Worm (Caenorhabditis elegans): ENCODE measurements around the gene T16G1.7.

Gene T16G1.7

ce11 chrV:12949607-12950006 lies 14.7 kb upstream of the T16G1.7 start, which contains the start of gene T16G1.13:
T16G1.13 (plus strand) TSS chrV:12949907.
- no peak for TF ChIP-seq pax-3 (tag; optimal IDR thresholded peaks at IDR 0.05)
- TF ChIP-seq ceh-88 (GFP tag; IDR thresholded peaks at IDR 0.05) = no peak
- no peak for TF ChIP-seq lin-14 (GFP tag; optimal IDR thresholded peaks at IDR 0.05)
- no peak for TF ChIP-seq ceh-82 (tag; optimal IDR thresholded peaks at IDR 0.05)
- no peak for TF ChIP-seq ets-5 (GFP tag; IDR thresholded peaks at IDR 0.05)
- TF ChIP-seq nhr-76 (tag; optimal IDR thresholded peaks at IDR 0.05) = no peak
- no peak for TF ChIP-seq ceh-63 (GFP tag; optimal IDR thresholded peaks at IDR 0.05)
- TF ChIP-seq nhr-20 (tag; optimal IDR thresholded peaks at IDR 0.05) = no peak
- no peak for TF ChIP-seq nhr-11 (tag; optimal IDR thresholded peaks at IDR 0.05)

- TF ChIP-seq hlh-4 (tag; optimal IDR thresholded peaks at IDR 0.05) (no peak), nhr-85 (tag) (peak; percentile 62), ceh-90 (tag; optimal IDR thresholded peaks at IDR 0.05) (no peak)
These were observed 9.9 kb upstream of the T16G1.7 start, which contains the start of gene grl-2 for ce11 chrV:12944775-12945174. grl-2 (plus strand) TSS chrV:12945075.

DNA sequence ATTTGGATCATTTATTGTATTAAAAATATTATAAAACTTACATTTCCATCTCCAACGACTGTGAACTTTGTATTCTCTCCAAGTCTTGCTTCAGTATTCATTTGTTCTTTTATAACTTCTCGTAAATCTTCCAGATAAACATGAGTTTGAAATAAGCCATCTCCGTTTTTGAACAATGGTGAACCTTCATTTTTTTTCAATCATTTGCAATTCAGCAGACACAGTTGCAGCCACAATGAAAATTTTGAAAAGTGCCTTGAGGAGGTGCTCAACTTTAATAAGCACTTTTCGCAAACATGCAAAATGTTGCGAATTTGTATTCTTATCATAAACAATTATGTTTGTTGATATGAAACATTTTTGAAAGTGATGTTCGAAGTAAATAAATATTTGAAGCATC lies 9.3 kb upstream of the T16G1.7 start, which contains the start of gene T16G1.3:
T16G1.3 (minus strand) TSS at position 101 of the 400 bp plus-strand sequence.
- TF ChIP-seq dpl-1 (GFP tag; optimal IDR thresholded peaks at IDR 0.05) = no peak

DNA sequence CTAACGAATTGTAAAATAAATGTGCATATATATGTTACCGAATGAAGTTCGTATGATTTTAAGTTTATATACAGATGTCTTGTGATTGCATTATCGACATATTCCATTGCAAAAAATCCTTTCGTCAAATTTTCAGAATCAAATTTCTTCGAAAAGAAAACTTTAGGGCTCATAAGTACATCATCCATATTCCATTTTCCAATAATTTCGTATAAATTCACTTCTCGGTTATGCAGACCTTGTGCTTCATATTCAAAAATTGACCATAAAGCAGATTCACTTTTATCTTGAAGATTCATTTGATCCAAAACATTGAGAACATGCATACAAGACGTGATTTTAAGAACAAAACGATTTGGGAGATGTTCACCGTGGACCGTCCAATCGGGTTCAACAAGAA lies 8.5 kb upstream of the T16G1.7 start:
- no peak for TF ChIP-seq nhr-12 (tag; optimal IDR thresholded peaks at IDR 0.05)
- TF ChIP-seq jun-1 (tag; optimal IDR thresholded peaks at IDR 0.05) = no peak
- TF ChIP-seq aly-2 (tag; optimal IDR thresholded peaks at IDR 0.05) = no peak

ce11 chrV:12941797-12942474 lies 7.0 kb upstream of the T16G1.7 start, which contains the start of gene T16G1.4:
T16G1.4 (minus strand) TSS chrV:12941847.
- no peak for TF ChIP-seq nhr-12 (tag; optimal IDR thresholded peaks at IDR 0.05)
- no peak for TF ChIP-seq efl-1 (optimal IDR thresholded peaks at IDR 0.05)
- TF ChIP-seq efl-1 (GFP tag; optimal IDR thresholded peaks at IDR 0.05 in 1 of 2) = peak in 1 of 2 experiments; percentile 46
- no peak for TF ChIP-seq skn-1 (tag; optimal IDR thresholded peaks at IDR 0.05)
- TF ChIP-seq elt-2 (tag; optimal IDR thresholded peaks at IDR 0.05) = peak; percentile 88
- no peak for TF ChIP-seq unc-62 (GFP tag; optimal IDR thresholded peaks at IDR 0.05)
- TF ChIP-seq aha-1 (tag; optimal IDR thresholded peaks at IDR 0.05) = no peak
- TF ChIP-seq lin-35 (GFP tag; optimal IDR thresholded peaks at IDR 0.05) = peak in 1 of 2 experiments; percentile 22
- no peak for TF ChIP-seq ceh-82 (tag; optimal IDR thresholded peaks at IDR 0.05)
- no peak for TF ChIP-seq ceh-88 (GFP tag; IDR thresholded peaks at IDR 0.05)
- no peak for TF ChIP-seq blmp-1 (tag; optimal IDR thresholded peaks at IDR 0.05)
- no peak for TF ChIP-seq nhr-28 (tag; optimal IDR thresholded peaks at IDR 0.05)
- TF ChIP-seq nhr-90 (tag; optimal IDR thresholded peaks at IDR 0.05; ENCODE audit: poor library complexity) = no peak
- TF ChIP-seq pax-3 (tag; optimal IDR thresholded peaks at IDR 0.05) = no peak
- TF ChIP-seq swsn-7 (tag; optimal IDR thresholded peaks at IDR 0.05) = no peak
- TF ChIP-seq ztf-4 (tag; optimal IDR thresholded peaks at IDR 0.05) = no peak
- TF ChIP-seq C04F5.9 (tag; optimal IDR thresholded peaks at IDR 0.05) = no peak
- TF ChIP-seq pag-3 (tag; optimal IDR thresholded peaks at IDR 0.05; ENCODE audit: borderline replicate concordance, insufficient read depth) = no peak
- no peak for TF ChIP-seq grh-1 (GFP tag; IDR thresholded peaks at IDR 0.05)
- TF ChIP-seq nhr-20 (tag; optimal IDR thresholded peaks at IDR 0.05) = peak; percentile 8

- TF ChIP-seq vab-15 (tag; optimal IDR thresholded peaks at IDR 0.05) (no peak), efl-1 (optimal IDR thresholded peaks at IDR 0.05) (no peak), efl-1 (GFP tag; optimal IDR thresholded peaks at IDR 0.05 in 1 of 2) (peak in 1 of 2 experiments; percentile 41), nhr-28 (tag; optimal IDR thresholded peaks at IDR 0.05) (no peak), fkh-8 (tag; optimal IDR thresholded peaks at IDR 0.05) (no peak)
These were observed 4.5 kb upstream of the T16G1.7 start, which contains the start of gene T16G1.5 for ce11 chrV:12939434-12939833. T16G1.5 (minus strand) TSS chrV:12939552.
